Fruit fly (Drosophila melanogaster): ENCODE results near the gene ScsbetaG.

ScsbetaG gene

DNA sequence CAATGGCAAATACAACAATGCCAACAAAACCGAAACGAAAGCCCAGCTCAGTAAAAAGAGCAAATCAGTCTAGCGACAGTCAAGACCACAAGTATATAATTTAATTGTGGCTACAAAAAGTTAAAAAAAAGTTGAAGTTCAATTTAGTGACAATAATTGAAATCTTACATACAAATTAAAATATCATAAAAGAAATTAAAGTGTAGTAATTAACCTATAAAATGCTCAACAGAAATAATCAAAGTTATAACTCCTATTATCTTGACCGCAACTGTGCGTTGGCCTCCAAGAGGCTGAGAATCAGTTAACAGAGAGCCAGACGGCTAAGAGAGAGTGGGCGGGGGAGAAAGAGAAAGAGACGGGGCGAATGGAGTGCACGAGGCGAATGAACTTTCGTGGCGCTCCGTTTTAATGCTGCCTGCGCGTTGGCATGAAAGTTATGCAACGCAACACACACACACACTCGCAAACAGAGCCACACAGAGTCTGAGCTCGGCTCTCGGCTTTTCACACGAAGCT lies 48.3 kb upstream of the ScsbetaG start (continued):
- TF ChIP-seq CG13775 (GFP tag; optimal IDR thresholded peaks at IDR 0.05) (peak; percentile 51), CG15514 (GFP tag; optimal IDR thresholded peaks at IDR 0.05) (peak; percentile 9), CG7963 (GFP tag; IDR thresholded peaks at IDR 0.05; ENCODE audit: partially characterized antibody) (no peak), NK7.1 (GFP tag; optimal IDR thresholded peaks at IDR 0.05) (no peak), CG10979 (tag; optimal IDR thresholded peaks at IDR 0.05) (peak; percentile 94), CG9797 (GFP tag; optimal IDR thresholded peaks at IDR 0.05) (peak; percentile 4), Dref (GFP tag; IDR thresholded peaks at IDR 0.05) (no peak), Spps (tag; optimal IDR thresholded peaks at IDR 0.05) (peak; percentile 92), ci (GFP tag; IDR thresholded peaks at IDR 0.05) (peak; percentile 88), CG12071 (GFP tag; optimal IDR thresholded peaks at IDR 0.05) (no peak), CG10147 (GFP tag; optimal IDR thresholded peaks at IDR 0.05) (peak; percentile 72), tin (GFP tag; optimal IDR thresholded peaks at IDR 0.05) (peak; percentile 72), cwo (GFP tag; optimal IDR thresholded peaks at IDR 0.05) (peak; percentile 60), gsb-n (tag; optimal IDR thresholded peaks at IDR 0.05) (peak; percentile 95), CG15011 (GFP tag; optimal IDR thresholded peaks at IDR 0.05) (peak; percentile 56), ato (GFP tag; IDR thresholded peaks at IDR 0.05; ENCODE audit: partially characterized antibody) (no peak), inv (GFP tag; IDR thresholded peaks at IDR 0.05; ENCODE audit: partially characterized antibody) (no peak), D19B (GFP tag; optimal IDR thresholded peaks at IDR 0.05) (no peak), pho (GFP tag; optimal IDR thresholded peaks at IDR 0.05) (peak; percentile 25), CG1602 (GFP tag; optimal IDR thresholded peaks at IDR 0.05) (peak; percentile 76), zen (tag; optimal IDR thresholded peaks at IDR 0.05) (peak; percentile 52), insv (GFP tag; optimal IDR thresholded peaks at IDR 0.05) (no peak), Six4 (GFP tag; optimal IDR thresholded peaks at IDR 0.05) (peak; percentile 78), CG18476 (GFP tag; optimal IDR thresholded peaks at IDR 0.05) (peak; percentile 70), CG10274 (GFP tag; optimal IDR thresholded peaks at IDR 0.05) (peak; percentile 2), unc-4 (GFP tag; IDR thresholded peaks at IDR 0.05; ENCODE audit: partially characterized antibody) (no peak), Bdp1 (GFP tag; optimal IDR thresholded peaks at IDR 0.05) (no peak), CG9817 (tag; optimal IDR thresholded peaks at IDR 0.05) (peak; percentile 56), Hey (tag; optimal IDR thresholded peaks at IDR 0.05) (no peak), unpg (GFP tag; optimal IDR thresholded peaks at IDR 0.05) (peak; percentile 92), Atf6 (GFP tag; IDR thresholded peaks at IDR 0.05) (peak; percentile 41; the same call in 1 of the 2 replicates), tx (GFP tag; optimal IDR thresholded peaks at IDR 0.05) (no peak), hth (optimal IDR thresholded peaks at IDR 0.05) (no peak), CG11085 (GFP tag; IDR thresholded peaks at IDR 0.05) (no peak), CkIIα-i1 (GFP tag; IDR thresholded peaks at IDR 0.05) (no peak), CG9437 (GFP tag; optimal IDR thresholded peaks at IDR 0.05) (peak; percentile 67), Hr39 (optimal IDR thresholded peaks at IDR 0.05) (no peak), CG7928 (GFP tag; optimal IDR thresholded peaks at IDR 0.05) (no peak), CG4328 (GFP tag; optimal IDR thresholded peaks at IDR 0.05) (peak; percentile 55), Xrp1 (GFP tag; IDR thresholded peaks at IDR 0.05) (peak; percentile 91), Chrac-16 (GFP tag; optimal IDR thresholded peaks at IDR 0.05) (peak; percentile 64), fru (optimal IDR thresholded peaks at IDR 0.05) (no peak), CG4820 (GFP tag; optimal IDR thresholded peaks at IDR 0.05) (peak; percentile 69), CG12299 (tag; optimal IDR thresholded peaks at IDR 0.05) (peak; percentile 64), dan (GFP tag; IDR thresholded peaks at IDR 0.05) (no peak), Pdp1 (GFP tag; optimal IDR thresholded peaks at IDR 0.05) (peak; percentile 20 to 91), CG4707 (GFP tag; optimal IDR thresholded peaks at IDR 0.05) (peak; percentile 73), CG8765 (GFP tag; IDR thresholded peaks at IDR 0.05) (no peak), CG10209 (GFP tag; optimal IDR thresholded peaks at IDR 0.05) (peak; percentile 65), cad (GFP tag; optimal IDR thresholded peaks at IDR 0.05) (no peak), danr (GFP tag; IDR thresholded peaks at IDR 0.05) (no peak)

All from whole organism, embryonic.